Worm (Caenorhabditis elegans) whole organism, L3 larva: ENCODE measurements around the gene spat-3.
A peak's percentile ranks its signal among the peaks of the same experiment; 100 is the strongest.

Experiments
- R02D3.7 ChIP-seq: fragments of 150-350 bp; optimal IDR thresholded peaks from 2 replicates; lab custom pipeline; 2014; ENCODE audit warnings: missing biosample characterization, missing genetic modification characterization
- aly-2 ChIP-seq: fragments of 150-350 bp; optimal IDR thresholded peaks from 2 replicates; lab custom pipeline; 2014; ENCODE audit warnings: missing biosample characterization, missing genetic modification characterization
- ama-1 ChIP-seq: fragments of 150-350 bp; optimal IDR thresholded peaks from 2 replicates; lab custom pipeline; 2018
- ceh-16 ChIP-seq: sonication (generic microtip); optimal IDR thresholded peaks from 2 replicates; lab custom pipeline; 2017; ENCODE audit warnings: missing biosample characterization, missing genetic modification characterization
- ceh-28 ChIP-seq: fragments of 150-350 bp; optimal IDR thresholded peaks from 2 replicates; lab custom pipeline; 2014; ENCODE audit warnings: missing biosample characterization, missing genetic modification reagents, missing genetic modification characterization
- ceh-82 ChIP-seq: fragments of 150-350 bp; optimal IDR thresholded peaks from 2 replicates; lab custom pipeline; 2014; ENCODE audit warnings: missing biosample characterization, missing genetic modification characterization
- ceh-9 ChIP-seq: sonication (generic microtip); optimal IDR thresholded peaks from 2 replicates; lab custom pipeline; 2018; ENCODE audit warnings: missing biosample characterization, missing genetic modification characterization
- daf-12 ChIP-seq: fragments of 150-350 bp; optimal IDR thresholded peaks from 2 replicates; lab custom pipeline; 2014; ENCODE audit warnings: missing biosample characterization, missing genetic modification reagents, missing genetic modification characterization
- egl-5 ChIP-seq: fragments of 150-350 bp; optimal IDR thresholded peaks from 2 replicates; lab custom pipeline; 2017; ENCODE audit warnings: missing biosample characterization, missing genetic modification reagents, missing genetic modification characterization, inconsistent platforms
- elt-1 ChIP-seq: fragments of 150-350 bp; optimal IDR thresholded peaks from 2 replicates; lab custom pipeline; 2014; ENCODE audit warnings: missing biosample characterization, missing genetic modification characterization
- elt-2 ChIP-seq: sonication (generic microtip); optimal IDR thresholded peaks from 2 replicates; lab custom pipeline; 2016; ENCODE audit warnings: missing genetic modification reagents, mild to moderate bottlenecking, missing genetic modification characterization, missing compliant biosample characterization
- elt-3 ChIP-seq, 3 experiments: fragments of 150-350 bp in 1 of 3; sonication (generic microtip) in 2 of 3; optimal IDR thresholded peaks; 2 replicates in 2 of 3; 4 replicates in 1 of 3; lab custom pipeline; 2014 to 2017; ENCODE audit warnings: missing biosample characterization in 3 of 3, missing genetic modification characterization in 3 of 3
- eor-1 ChIP-seq, 2 experiments: fragments of 150-350 bp; optimal IDR thresholded peaks; 2 replicates each; lab custom pipeline; 2014 to 2018; ENCODE audit warnings: missing biosample characterization in 2 of 2, missing genetic modification characterization in 2 of 2
- fkh-10 ChIP-seq: sonication (generic microtip); optimal IDR thresholded peaks from 2 replicates; lab custom pipeline; 2017; ENCODE audit warnings: missing biosample characterization, missing genetic modification reagents, missing genetic modification characterization
- fkh-2 ChIP-seq: fragments of 150-350 bp; optimal IDR thresholded peaks from 2 replicates; lab custom pipeline; 2014; ENCODE audit warnings: missing biosample characterization, missing genetic modification reagents, missing genetic modification characterization
- fos-1 ChIP-seq: fragments of 150-350 bp; optimal IDR thresholded peaks from 2 replicates; lab custom pipeline; 2014; ENCODE audit warnings: missing biosample characterization, missing genetic modification characterization
- hmg-11 ChIP-seq: sonication (generic microtip); optimal IDR thresholded peaks from 2 replicates; lab custom pipeline; 2016; ENCODE audit warnings: missing genetic modification characterization, missing compliant biosample characterization
- jun-1 ChIP-seq: fragments of 150-350 bp; optimal IDR thresholded peaks from 2 replicates; lab custom pipeline; 2014; ENCODE audit warnings: missing biosample characterization, missing genetic modification reagents, missing genetic modification characterization
- lin-15B ChIP-seq: fragments of 150-350 bp; optimal IDR thresholded peaks from 2 replicates; lab custom pipeline; 2014; ENCODE audit warnings: missing biosample characterization, missing genetic modification characterization
- lin-39 ChIP-seq: fragments of 150-350 bp; optimal IDR thresholded peaks from 2 replicates; lab custom pipeline; 2018; ENCODE audit warnings: missing biosample characterization, missing genetic modification reagents, missing genetic modification characterization
- lsy-12 ChIP-seq: sonication (generic microtip); optimal IDR thresholded peaks from 2 replicates; lab custom pipeline; 2016; ENCODE audit warnings: mild to moderate bottlenecking, missing genetic modification characterization, missing compliant biosample characterization
- mdl-1 ChIP-seq: fragments of 150-350 bp; optimal IDR thresholded peaks from 2 replicates; lab custom pipeline; 2014; ENCODE audit warnings: missing biosample characterization, missing genetic modification characterization
- mml-1 ChIP-seq: fragments of 150-350 bp; sonication (generic microtip); optimal IDR thresholded peaks from 3 replicates; lab custom pipeline; 2014; ENCODE audit warnings: missing biosample characterization, missing genetic modification characterization
- nfya-1 ChIP-seq: sonication (generic microtip); optimal IDR thresholded peaks from 2 replicates; lab custom pipeline; 2017; ENCODE audit warnings: missing genetic modification characterization, mild to moderate bottlenecking, missing compliant biosample characterization, antibody characterized with exemption, moderate library complexity; ENCODE audit not compliant: insufficient read depth
- nhr-11 ChIP-seq: fragments of 150-350 bp; optimal IDR thresholded peaks from 2 replicates; lab custom pipeline; 2014; ENCODE audit warnings: missing biosample characterization, missing genetic modification characterization
- nhr-12 ChIP-seq: fragments of 150-350 bp; optimal IDR thresholded peaks from 2 replicates; lab custom pipeline; 2014; ENCODE audit warnings: missing biosample characterization, missing genetic modification characterization
- nhr-237 ChIP-seq: fragments of 150-350 bp; optimal IDR thresholded peaks from 2 replicates; lab custom pipeline; 2014; ENCODE audit warnings: missing biosample characterization, missing genetic modification characterization
- nhr-25 ChIP-seq: sonication (generic microtip); optimal IDR thresholded peaks from 2 replicates; lab custom pipeline; 2017; ENCODE audit warnings: missing biosample characterization, missing genetic modification characterization
- nhr-28 ChIP-seq: fragments of 150-350 bp; optimal IDR thresholded peaks from 2 replicates; lab custom pipeline; 2014; ENCODE audit warnings: missing biosample characterization, missing genetic modification characterization
- nhr-67 ChIP-seq: fragments of 150-350 bp; optimal IDR thresholded peaks from 2 replicates; lab custom pipeline; 2014; ENCODE audit warnings: missing biosample characterization, missing genetic modification characterization
- nhr-76 ChIP-seq: fragments of 150-350 bp; sonication (generic microtip); optimal IDR thresholded peaks from 5 replicates; lab custom pipeline; 2014; ENCODE audit warnings: missing biosample characterization, missing genetic modification characterization
- nhr-77 ChIP-seq: fragments of 150-350 bp; optimal IDR thresholded peaks from 2 replicates; lab custom pipeline; 2014; ENCODE audit warnings: missing biosample characterization, missing genetic modification characterization
- pha-4 ChIP-seq: fragments of 150-350 bp; optimal IDR thresholded peaks from 2 replicates; lab custom pipeline; 2014; ENCODE audit warnings: missing biosample characterization, missing genetic modification reagents, missing genetic modification characterization
- sea-2 ChIP-seq: fragments of 150-350 bp; sonication (generic microtip); optimal IDR thresholded peaks from 4 replicates; lab custom pipeline; 2014; ENCODE audit warnings: missing biosample characterization, missing genetic modification reagents, missing genetic modification characterization
- unc-39 ChIP-seq: sonication (generic microtip); optimal IDR thresholded peaks from 4 replicates; lab custom pipeline; 2017; ENCODE audit warnings: missing biosample characterization, missing genetic modification characterization
- zag-1 ChIP-seq: fragments of 150-350 bp; optimal IDR thresholded peaks from 2 replicates; lab custom pipeline; 2014; ENCODE audit warnings: missing biosample characterization, missing genetic modification characterization
- ztf-11 ChIP-seq: fragments of 150-350 bp; optimal IDR thresholded peaks from 2 replicates; lab custom pipeline; 2014; ENCODE audit warnings: missing biosample characterization, missing genetic modification characterization
- ztf-4 ChIP-seq: fragments of 150-350 bp; optimal IDR thresholded peaks from 2 replicates; lab custom pipeline; 2014; ENCODE audit warnings: missing biosample characterization, missing genetic modification characterization

Gene spat-3

DNA sequence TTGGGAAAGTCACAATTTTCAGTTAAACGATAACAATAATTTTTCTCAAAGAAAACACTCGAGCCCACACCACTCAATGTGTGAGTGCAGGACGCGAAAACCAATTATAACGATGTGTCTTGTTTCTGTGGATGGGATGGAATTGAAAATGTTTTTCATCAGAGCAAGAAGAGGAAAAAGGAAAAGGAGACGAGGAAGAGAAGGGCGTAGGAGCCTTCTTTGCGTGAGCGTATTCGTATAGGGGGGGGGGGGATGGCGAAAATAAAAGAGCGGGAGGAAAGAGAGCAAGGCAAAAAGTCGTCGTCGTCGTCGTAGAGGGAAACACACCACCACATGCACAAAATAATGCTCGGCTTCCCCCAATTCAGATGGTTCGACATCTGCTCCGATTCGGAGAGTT, 14.3 kb upstream of the spat-3 start:
- TF ChIP-seq fkh-10 (GFP tag; lab: Kevin White, UChicago) = peak; percentile 3
- TF ChIP-seq elt-3 (tag; optimal IDR thresholded peaks at IDR 0.05; lab: Kevin White, UChicago) = no peak
- no peak for TF ChIP-seq jun-1 (tag; lab: Kevin White, UChicago)
- TF ChIP-seq lin-39 = peak; percentile 37
- TF ChIP-seq elt-2 (tag; lab: Kevin White, UChicago) = no peak
- no peak for TF ChIP-seq nhr-67 (tag; lab: Kevin White, UChicago)
- no peak for TF ChIP-seq ceh-16

- TF ChIP-seq pha-4 (tag; lab: Kevin White, UChicago) (peak; percentile 73), ceh-28 (peak; percentile 19), nfya-1 (tag; lab: Kevin White, UChicago) (peak; percentile 39), egl-5 (tag; lab: Kevin White, UChicago) (peak; percentile 38), elt-2 (tag; lab: Kevin White, UChicago) (peak; percentile 12), nhr-237 (tag; lab: Kevin White, UChicago) (no peak), ceh-9 (tag; lab: Kevin White, UChicago) (no peak), mdl-1 (tag; lab: Kevin White, UChicago) (no peak), nhr-25 (tag; lab: Kevin White, UChicago) (peak; percentile 36), lin-15B (tag; lab: Kevin White, UChicago) (peak; percentile 25)
These were observed 13.9 kb upstream of the spat-3 start, which contains the start of gene pqn-65 for ce11 chrX:4619582-4619981. Gene pqn-65, minus strand, starts transcription at chrX:4619635.

ce11 chrX:4616832-4617231, 11.1 kb upstream of the spat-3 start:
- no peak for TF ChIP-seq nhr-11 (tag; lab: Kevin White, UChicago)
- no peak for TF ChIP-seq mdl-1 (tag; lab: Kevin White, UChicago)
- no peak for TF ChIP-seq nhr-25 (tag; lab: Kevin White, UChicago)
- peak; percentile 39 for TF ChIP-seq lin-15B (tag; lab: Kevin White, UChicago)
- no peak for TF ChIP-seq ztf-11
- no peak for TF ChIP-seq ztf-4 (tag; lab: Kevin White, UChicago)
- TF ChIP-seq hmg-11 (tag; lab: Kevin White, UChicago) = peak; percentile 46
- TF ChIP-seq lin-39 = peak; percentile 89
- TF ChIP-seq fos-1 = no peak
- TF ChIP-seq fkh-10 (GFP tag; lab: Kevin White, UChicago) = no peak
- TF ChIP-seq R02D3.7 (tag; lab: Kevin White, UChicago) = no peak
- no peak for TF ChIP-seq eor-1 (tag; optimal IDR thresholded peaks at IDR 0.05; lab: Kevin White, UChicago)
- TF ChIP-seq elt-1 (tag; lab: Kevin White, UChicago) = no peak
- no peak for TF ChIP-seq nhr-77 (tag; lab: Kevin White, UChicago)
- no peak for TF ChIP-seq ceh-82 (tag; lab: Kevin White, UChicago)
- TF ChIP-seq nhr-76 = no peak
- TF ChIP-seq ceh-9 (tag; lab: Kevin White, UChicago) = no peak
- no peak for TF ChIP-seq sea-2 (GFP tag; lab: Kevin White, UChicago)
- no peak for TF ChIP-seq daf-12
- TF ChIP-seq fkh-2 (tag; lab: Kevin White, UChicago) = no peak
- no peak for TF ChIP-seq elt-3 (tag; optimal IDR thresholded peaks at IDR 0.05; lab: Kevin White, UChicago)
- TF ChIP-seq mml-1 (tag; lab: Kevin White, UChicago) = no peak
- TF ChIP-seq unc-39 = no peak
- TF ChIP-seq elt-2 (tag; lab: Kevin White, UChicago) = no peak
- TF ChIP-seq lsy-12 (tag; lab: Kevin White, UChicago) = no peak
- TF ChIP-seq zag-1 (tag; lab: Kevin White, UChicago) = no peak
- no peak for TF ChIP-seq ceh-16
- peak; percentile 0 for TF ChIP-seq ama-1 (lab: Kevin White, UChicago)
- TF ChIP-seq nhr-12 (tag; lab: Kevin White, UChicago) = no peak
- peak; percentile 17 for TF ChIP-seq pha-4 (tag; lab: Kevin White, UChicago)
- TF ChIP-seq egl-5 (tag; lab: Kevin White, UChicago) = peak; percentile 10
- no peak for TF ChIP-seq aly-2 (tag; lab: Kevin White, UChicago)
- TF ChIP-seq nhr-28 (tag; lab: Kevin White, UChicago) = no peak
- peak; percentile 13 for TF ChIP-seq ceh-28
- peak; percentile 27 for TF ChIP-seq nfya-1 (tag; lab: Kevin White, UChicago)
- TF ChIP-seq, all 47 proteins: peak for 8
